Worm (Caenorhabditis elegans) whole organism, late embryonic: ENCODE results near the gene mlp-1.

Source experiments
- C08G9.2 ChIP-seq: sonication (generic microtip); optimal IDR thresholded peaks from 2 replicates; lab custom pipeline; 2016; ENCODE audit warnings: mild to moderate bottlenecking, missing genetic modification characterization, moderate library complexity, missing compliant biosample characterization
- F13H6.1 ChIP-seq: sonication (generic microtip); optimal IDR thresholded peaks from 2 replicates; lab custom pipeline; 2016; ENCODE audit warnings: missing genetic modification characterization, missing compliant biosample characterization
- ama-1 ChIP-seq: fragments of 150-350 bp; optimal IDR thresholded peaks from 2 replicates; lab custom pipeline; 2014
- ceh-14 ChIP-seq: sonication (generic microtip); optimal IDR thresholded peaks from 2 replicates; lab custom pipeline; 2016; ENCODE audit warnings: missing genotype, missing genetic modification characterization, missing compliant biosample characterization
- ceh-18 ChIP-seq: sonication (generic microtip); optimal IDR thresholded peaks from 2 replicates; lab custom pipeline; 2016; ENCODE audit warnings: missing genetic modification characterization, missing compliant biosample characterization
- ceh-2 ChIP-seq: sonication (generic microtip); optimal IDR thresholded peaks from 2 replicates; lab custom pipeline; 2016; ENCODE audit warnings: missing genotype, missing genetic modification characterization, missing compliant biosample characterization
- ceh-31 ChIP-seq: sonication (generic microtip); optimal IDR thresholded peaks from 2 replicates; lab custom pipeline; 2016; ENCODE audit warnings: missing genetic modification characterization, missing compliant biosample characterization
- ceh-34 ChIP-seq: sonication (generic microtip); optimal IDR thresholded peaks from 2 replicates; lab custom pipeline; 2016; ENCODE audit warnings: mild to moderate bottlenecking, missing genetic modification characterization, missing compliant biosample characterization
- ceh-48 ChIP-seq: sonication (generic microtip); optimal IDR thresholded peaks from 2 replicates; lab custom pipeline; 2016; ENCODE audit warnings: missing genetic modification characterization, inconsistent platforms, missing compliant biosample characterization
- dmd-4 ChIP-seq: sonication (generic microtip); optimal IDR thresholded peaks from 2 replicates; lab custom pipeline; 2016; ENCODE audit warnings: borderline replicate concordance, missing genetic modification characterization, missing compliant biosample characterization
- dve-1 ChIP-seq: sonication (generic microtip); optimal IDR thresholded peaks from 2 replicates; lab custom pipeline; 2017; ENCODE audit warnings: antibody characterized with exemption, mild to moderate bottlenecking, missing genetic modification characterization, missing compliant biosample characterization
- elt-2 ChIP-seq: sonication (generic microtip); optimal IDR thresholded peaks from 2 replicates; lab custom pipeline; 2016; ENCODE audit warnings: missing genetic modification reagents, missing genetic modification characterization, missing compliant biosample characterization
- ets-4 ChIP-seq: sonication (generic microtip); optimal IDR thresholded peaks from 2 replicates; lab custom pipeline; 2016; ENCODE audit warnings: missing genetic modification characterization, missing compliant biosample characterization
- fax-1 ChIP-seq: sonication (generic microtip); optimal IDR thresholded peaks from 2 replicates; lab custom pipeline; 2016; ENCODE audit warnings: missing genotype, missing genetic modification characterization, missing compliant biosample characterization
- fkh-10 ChIP-seq: fragments of 150-350 bp; optimal IDR thresholded peaks from 2 replicates; lab custom pipeline; 2014; ENCODE audit warnings: missing biosample characterization, missing genetic modification reagents, missing genetic modification characterization
- hlh-13 ChIP-seq: fragments of 200-800 bp; sonication (Bioruptor generic); optimal IDR thresholded peaks from 2 replicates; lab custom pipeline; 2018; ENCODE audit warnings: mild to moderate bottlenecking, missing genetic modification characterization, missing compliant biosample characterization
- hlh-15 ChIP-seq: sonication (generic microtip); optimal IDR thresholded peaks from 2 replicates; lab custom pipeline; 2016; ENCODE audit warnings: missing genetic modification characterization, missing compliant biosample characterization
- hlh-6 ChIP-seq: sonication (generic microtip); optimal IDR thresholded peaks from 2 replicates; lab custom pipeline; 2016; ENCODE audit warnings: missing genotype, missing genetic modification characterization, missing compliant biosample characterization
- hlh-8 ChIP-seq: sonication (generic microtip); optimal IDR thresholded peaks from 2 replicates; lab custom pipeline; 2016; ENCODE audit warnings: missing genotype, missing genetic modification characterization, missing compliant biosample characterization
- lim-6 ChIP-seq: sonication (generic microtip); optimal IDR thresholded peaks from 2 replicates; lab custom pipeline; 2016; ENCODE audit warnings: missing genetic modification characterization, missing compliant biosample characterization
- lin-11 ChIP-seq: fragments of 200-800 bp; sonication (Bioruptor generic); optimal IDR thresholded peaks from 2 replicates; lab custom pipeline; 2018; ENCODE audit warnings: mild to moderate bottlenecking, missing genetic modification characterization, missing compliant biosample characterization
- mec-3 ChIP-seq: sonication (generic microtip); optimal IDR thresholded peaks from 2 replicates; lab custom pipeline; 2016; ENCODE audit warnings: borderline replicate concordance, missing genetic modification characterization, missing compliant biosample characterization
- nfya-1 ChIP-seq: sonication (generic microtip); optimal IDR thresholded peaks from 2 replicates; lab custom pipeline; 2017; ENCODE audit warnings: missing genetic modification characterization, mild to moderate bottlenecking, missing compliant biosample characterization, antibody characterized with exemption, moderate library complexity
- nhr-232 ChIP-seq: sonication (generic microtip); optimal IDR thresholded peaks from 2 replicates; lab custom pipeline; 2016; ENCODE audit warnings: missing genetic modification characterization, missing compliant biosample characterization
- npax-4 ChIP-seq: sonication (generic microtip); optimal IDR thresholded peaks from 2 replicates; lab custom pipeline; 2016; ENCODE audit warnings: missing genetic modification characterization, missing compliant biosample characterization
- ref-2 ChIP-seq: sonication (generic microtip); optimal IDR thresholded peaks from 2 replicates; lab custom pipeline; 2016; ENCODE audit warnings: missing genetic modification characterization, missing compliant biosample characterization
- rnt-1 ChIP-seq: sonication (generic microtip); optimal IDR thresholded peaks from 2 replicates; lab custom pipeline; 2016; ENCODE audit warnings: missing genetic modification characterization, missing compliant biosample characterization
- tbx-2 ChIP-seq: sonication (generic microtip); optimal IDR thresholded peaks from 2 replicates; lab custom pipeline; 2016; ENCODE audit warnings: missing genetic modification characterization, missing compliant biosample characterization
- ttx-3 ChIP-seq: sonication (generic microtip); optimal IDR thresholded peaks from 2 replicates; lab custom pipeline; 2016; ENCODE audit warnings: missing genetic modification reagents, missing genetic modification characterization, missing compliant biosample characterization
- unc-42 ChIP-seq: sonication (generic microtip); optimal IDR thresholded peaks from 2 replicates; lab custom pipeline; 2016; ENCODE audit warnings: missing genotype, missing genetic modification characterization, missing compliant biosample characterization
- unc-55 ChIP-seq: sonication (generic microtip); optimal IDR thresholded peaks from 2 replicates; lab custom pipeline; 2017; ENCODE audit warnings: missing biosample characterization, missing genetic modification reagents, missing genetic modification characterization
- zip-5 ChIP-seq: sonication (generic microtip); optimal IDR thresholded peaks from 2 replicates; lab custom pipeline; 2016; ENCODE audit warnings: missing genetic modification characterization, missing compliant biosample characterization

mlp-1 gene

DNA sequence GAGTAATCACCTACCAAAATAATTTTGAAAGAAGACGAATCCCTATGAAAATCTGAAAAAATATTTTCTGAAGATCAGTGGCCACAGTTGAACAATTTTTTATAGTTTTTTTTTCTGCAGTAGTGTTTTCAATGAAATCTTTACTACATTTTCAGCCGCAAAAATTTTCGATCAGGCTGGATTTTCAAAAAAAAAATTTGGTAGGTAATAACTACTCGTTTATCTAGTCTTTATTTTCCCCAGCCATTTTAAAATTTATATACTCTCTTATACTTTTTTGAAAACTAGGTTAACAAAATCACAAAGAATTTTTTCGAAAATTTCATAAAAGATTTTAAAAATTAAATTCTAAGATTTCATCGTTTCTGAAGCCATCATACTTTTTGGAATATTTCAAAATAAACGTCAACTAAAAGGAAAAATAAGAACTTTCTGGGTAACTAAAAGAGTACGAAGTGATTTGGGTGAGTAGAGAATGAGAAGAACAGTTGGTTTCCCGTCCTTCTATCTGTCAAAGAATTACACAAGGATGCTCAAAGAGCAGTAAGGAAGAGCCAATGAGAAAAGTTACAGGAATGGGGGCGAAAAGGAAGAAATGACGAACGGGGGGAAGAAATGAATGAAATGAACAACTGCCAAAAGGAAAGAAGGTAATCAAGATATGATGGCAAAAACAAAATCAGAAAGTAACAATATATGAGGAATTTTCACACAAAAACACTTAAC, at the start of gene mlp-1:
Gene mlp-1 (minus strand): TSS at position 51 of the 726 bp plus-strand sequence.
- TF ChIP-seq lim-6 (tag; lab: Kevin White, UChicago) (no peak), ttx-3 (tag; lab: Kevin White, UChicago) (no peak), tbx-2 (tag; lab: Kevin White, UChicago) (no peak), ceh-18 (no peak), dve-1 (tag; lab: Kevin White, UChicago) (no peak), elt-2 (no peak), lin-11 (tag; lab: Kevin White, UChicago) (no peak)
- TF ChIP-seq, all 69 proteins: peak for 0

ce11 chrIII:6019512-6020209, 44.8 kb upstream of the mlp-1 start, which contains the start of the genes npp-10 and cyk-3:
TSS of gene npp-10 (minus strand) at chrIII:6019562.
TSS of gene cyk-3 (plus strand) at chrIII:6020159.
- no peak for TF ChIP-seq npax-4 (tag; lab: Kevin White, UChicago)
- TF ChIP-seq unc-55 (GFP tag; lab: Kevin White, UChicago): peak; percentile 64
- TF ChIP-seq, all 69 proteins: peak for 1

ce11 chrIII:6013027-6013426, 38.2 kb upstream of the mlp-1 start:
- TF ChIP-seq hlh-8 (tag; lab: Kevin White, UChicago) (peak; percentile 26), zip-5 (tag; lab: Kevin White, UChicago) (peak; percentile 3), F13H6.1 (peak; percentile 50), rnt-1 (tag; lab: Kevin White, UChicago) (peak; percentile 48), tbx-2 (tag; lab: Kevin White, UChicago) (peak; percentile 76), ets-4 (peak; percentile 85), hlh-6 (tag; lab: Kevin White, UChicago) (peak; percentile 38), ceh-14 (tag; lab: Kevin White, UChicago) (peak; percentile 86), ceh-18 (peak; percentile 13), unc-42 (tag; lab: Kevin White, UChicago) (peak; percentile 33), fax-1 (tag; lab: Kevin White, UChicago) (peak; percentile 62), mec-3 (tag; lab: Kevin White, UChicago) (peak; percentile 63), lim-6 (tag; lab: Kevin White, UChicago) (peak; percentile 69), ceh-34 (tag; lab: Kevin White, UChicago) (peak; percentile 3), ceh-31 (tag; lab: Kevin White, UChicago) (peak; percentile 93), C08G9.2 (tag; lab: Kevin White, UChicago) (peak; percentile 72), ceh-2 (tag; lab: Kevin White, UChicago) (peak; percentile 43), ref-2 (tag; lab: Kevin White, UChicago) (peak; percentile 73)

ce11 chrIII:6011310-6011709, 36.5 kb upstream of the mlp-1 start:
- no peak for TF ChIP-seq hlh-6 (tag; lab: Kevin White, UChicago)
- no peak for TF ChIP-seq hlh-13
- no peak for TF ChIP-seq zip-5 (tag; lab: Kevin White, UChicago)
- TF ChIP-seq ama-1: no peak
- no peak for TF ChIP-seq F13H6.1
- no peak for TF ChIP-seq hlh-15 (tag; lab: Kevin White, UChicago)
- TF ChIP-seq C08G9.2 (tag; lab: Kevin White, UChicago): no peak
- no peak for TF ChIP-seq mec-3 (tag; lab: Kevin White, UChicago)
- TF ChIP-seq elt-2: no peak
- no peak for TF ChIP-seq fkh-10 (GFP tag; lab: Kevin White, UChicago)
- TF ChIP-seq ceh-31 (tag; lab: Kevin White, UChicago): no peak
- no peak for TF ChIP-seq nhr-232 (tag; lab: Kevin White, UChicago)
- TF ChIP-seq dmd-4 (tag; lab: Kevin White, UChicago): no peak
- TF ChIP-seq ceh-48 (tag; lab: Kevin White, UChicago): no peak
- no peak for TF ChIP-seq nfya-1 (tag; lab: Kevin White, UChicago)
